Fruit fly (Drosophila melanogaster) whole organism, embryonic: ENCODE results near the gene CG31211.

Source experiments
- Aef1 ChIP-seq: fragments of 200-800 bp; sonication (Bioruptor generic); IDR thresholded peaks from 3 replicates; pipeline ENCODE4 v1.3.6; 2022; ENCODE audit warnings: missing biosample characterization, missing genetic modification characterization
- CG10366 ChIP-seq: fragments of 200-800 bp; sonication (Bioruptor generic); IDR thresholded peaks from 2 replicates; pipeline ENCODE4 v1.3.6; 2022; ENCODE audit warnings: missing biosample characterization, missing genetic modification characterization
- CG10431 ChIP-seq: fragments of 200-800 bp; sonication (Bioruptor generic); optimal IDR thresholded peaks from 3 replicates; lab custom pipeline; 2018; ENCODE audit warnings: missing biosample characterization, mild to moderate bottlenecking, missing genetic modification characterization
- CG10565 ChIP-seq: fragments of 200-800 bp; sonication (Bioruptor generic); optimal IDR thresholded peaks from 3 replicates; lab custom pipeline; 2016; ENCODE audit warnings: missing biosample characterization, mild to moderate bottlenecking, missing genetic modification characterization
- CG11247 ChIP-seq: fragments of 200-800 bp; sonication (Bioruptor generic); IDR thresholded peaks from 2 replicates; pipeline ENCODE4 v1.3.6; 2022; ENCODE audit warnings: missing biosample characterization, missing genetic modification characterization
- CG12219 ChIP-seq: fragments of 200-800 bp; sonication (Bioruptor generic); optimal IDR thresholded peaks from 3 replicates; lab custom pipeline; 2018; ENCODE audit warnings: missing biosample characterization, mild to moderate bottlenecking, missing genetic modification characterization
- CG13775 ChIP-seq: fragments of 200-800 bp; sonication (Bioruptor generic); optimal IDR thresholded peaks from 3 replicates; lab custom pipeline; 2017; ENCODE audit warnings: missing biosample characterization, mild to moderate bottlenecking, missing genetic modification characterization
- CG14710 ChIP-seq: fragments of 200-800 bp; sonication (Bioruptor generic); optimal IDR thresholded peaks from 3 replicates; lab custom pipeline; 2019; ENCODE audit warnings: missing biosample characterization, mild to moderate bottlenecking, missing genetic modification characterization, moderate library complexity
- CG1603 ChIP-seq: fragments of 200-800 bp; sonication (Bioruptor generic); optimal IDR thresholded peaks from 2 replicates; lab custom pipeline; 2019; ENCODE audit warnings: missing biosample characterization, mild to moderate bottlenecking, missing genetic modification characterization, moderate library complexity
- CG18262 ChIP-seq: fragments of 200-800 bp; optimal IDR thresholded peaks from 3 replicates; lab custom pipeline; 2019; ENCODE audit warnings: missing biosample characterization, mild to moderate bottlenecking, missing genetic modification characterization, moderate library complexity
- CG18764 ChIP-seq: fragments of 200-800 bp; sonication (Bioruptor generic); optimal IDR thresholded peaks from 3 replicates; lab custom pipeline; 2016; ENCODE audit warnings: missing biosample characterization, missing genetic modification characterization
- CG2120 ChIP-seq: fragments of 200-800 bp; sonication (Bioruptor generic); optimal IDR thresholded peaks from 3 replicates; lab custom pipeline; 2016; ENCODE audit warnings: missing biosample characterization, missing genetic modification characterization
- CG33213 ChIP-seq: fragments of 200-800 bp; sonication (Bioruptor generic); optimal IDR thresholded peaks from 3 replicates; lab custom pipeline; 2016; ENCODE audit warnings: missing biosample characterization, missing genetic modification characterization
- CG34422 ChIP-seq: fragments of 200-800 bp; sonication (Bioruptor generic); IDR thresholded peaks from 3 replicates; pipeline ENCODE4 v1.3.6; 2022; ENCODE audit warnings: missing biosample characterization, missing genetic modification characterization
- CG42726 ChIP-seq: fragments of 200-800 bp; sonication (Bioruptor generic); IDR thresholded peaks from 2 replicates; pipeline ENCODE4 v1.3.6; 2022; ENCODE audit warnings: missing biosample characterization, missing genetic modification characterization; ENCODE audit not compliant: partially characterized antibody
- CG4707 ChIP-seq: fragments of 200-800 bp; sonication (Bioruptor generic); optimal IDR thresholded peaks from 2 replicates; lab custom pipeline; 2018; ENCODE audit warnings: missing biosample characterization, mild to moderate bottlenecking, missing genetic modification characterization, moderate library complexity
- CG4820 ChIP-seq: fragments of 200-800 bp; sonication (Bioruptor generic); optimal IDR thresholded peaks from 3 replicates; lab custom pipeline; 2016; ENCODE audit warnings: missing biosample characterization, missing genetic modification characterization
- CG9437 ChIP-seq: fragments of 200-800 bp; sonication (Bioruptor generic); optimal IDR thresholded peaks from 2 replicates; lab custom pipeline; 2018; ENCODE audit warnings: missing biosample characterization, mild to moderate bottlenecking, missing genetic modification characterization
- Dek ChIP-seq: fragments of 200-800 bp; sonication (Bioruptor generic); optimal IDR thresholded peaks from 3 replicates; lab custom pipeline; 2019; ENCODE audit warnings: missing biosample characterization, mild to moderate bottlenecking, missing genetic modification characterization, moderate library complexity
- Dfd ChIP-seq, 2 experiments: fragments of >200 bp; optimal IDR thresholded peaks; 2 replicates each; lab custom pipeline; 2017; ENCODE audit warnings: missing biosample characterization in 2 of 2, missing genetic modification characterization in 2 of 2
- Dll ChIP-seq: fragments of 200-800 bp; sonication (Bioruptor generic); IDR thresholded peaks from 4 replicates; pipeline ENCODE4 v1.3.6; 2022; ENCODE audit warnings: missing biosample characterization, missing genetic modification characterization; ENCODE audit not compliant: partially characterized antibody
- Doc2 ChIP-seq: fragments of 200-800 bp; sonication (Bioruptor generic); IDR thresholded peaks from 2 replicates; pipeline ENCODE4 v1.3.6; 2022; ENCODE audit warnings: missing biosample characterization, missing genetic modification characterization
- Dp ChIP-seq: fragments of 200-800 bp; sonication (Bioruptor generic); optimal IDR thresholded peaks from 2 replicates; lab custom pipeline; 2018; ENCODE audit warnings: missing biosample characterization, mild to moderate bottlenecking, missing genetic modification characterization, moderate library complexity
- Hand ChIP-seq: fragments of 200-800 bp; sonication (Bioruptor generic); optimal IDR thresholded peaks from 2 replicates; lab custom pipeline; 2017; ENCODE audit warnings: mild to moderate bottlenecking, missing biosample characterization, missing genetic modification reagents, missing genetic modification characterization
- Hr78 ChIP-seq, 2 experiments: fragments of 200-800 bp in 1 of 2; fragments of >200 bp in 1 of 2; sonication (Bioruptor generic) in 1 of 2; optimal IDR thresholded peaks; 2 replicates each; lab custom pipeline; 2017 to 2019; ENCODE audit warnings: missing biosample characterization in 2 of 2, missing genetic modification characterization in 2 of 2, mild to moderate bottlenecking in 1 of 2, moderate library complexity in 1 of 2
- Jarid2 ChIP-seq: fragments of 200-800 bp; sonication (Bioruptor generic); optimal IDR thresholded peaks from 3 replicates; lab custom pipeline; 2017; ENCODE audit warnings: mild to moderate bottlenecking, missing biosample characterization, missing genetic modification reagents, missing genetic modification characterization
- Mrtf ChIP-seq: fragments of 200-800 bp; sonication (Bioruptor generic); IDR thresholded peaks from 3 replicates; pipeline ENCODE4 v1.3.6; 2022; ENCODE audit warnings: missing biosample characterization, missing genetic modification characterization
- NK7.1 ChIP-seq: fragments of 200-800 bp; sonication (Bioruptor generic); optimal IDR thresholded peaks from 3 replicates; lab custom pipeline; 2016; ENCODE audit warnings: missing biosample characterization, missing genetic modification characterization
- Side ChIP-seq: fragments of 200-800 bp; sonication (Bioruptor generic); optimal IDR thresholded peaks from 2 replicates; lab custom pipeline; 2016; ENCODE audit warnings: missing biosample characterization, missing genetic modification characterization
- Taf1 ChIP-seq: fragments of 200-800 bp; sonication (Bioruptor generic); IDR thresholded peaks from 2 replicates; pipeline ENCODE4 v1.3.6; 2022; ENCODE audit warnings: missing biosample characterization, missing genetic modification characterization
- chinmo ChIP-seq: fragments of 200-800 bp; sonication (Bioruptor generic); IDR thresholded peaks from 4 replicates; pipeline ENCODE4 v1.3.6; 2022; ENCODE audit warnings: missing biosample characterization, missing genetic modification characterization; ENCODE audit not compliant: partially characterized antibody
- dmrt11E ChIP-seq: fragments of 200-800 bp; sonication (Bioruptor generic); optimal IDR thresholded peaks from 3 replicates; lab custom pipeline; 2018; ENCODE audit warnings: missing biosample characterization, mild to moderate bottlenecking, missing genetic modification characterization, moderate library complexity
- fd102C ChIP-seq: fragments of 200-800 bp; sonication (Bioruptor generic); optimal IDR thresholded peaks from 2 replicates; lab custom pipeline; 2018; ENCODE audit warnings: missing biosample characterization, mild to moderate bottlenecking, missing genetic modification characterization, moderate library complexity
- ftz-f1 ChIP-seq: fragments of 200-800 bp; sonication (Bioruptor generic); optimal IDR thresholded peaks from 2 replicates; lab custom pipeline; 2016; ENCODE audit warnings: missing biosample characterization, missing genetic modification characterization
- gfzf ChIP-seq: fragments of 200-800 bp; sonication (Bioruptor generic); optimal IDR thresholded peaks from 2 replicates; lab custom pipeline; 2016; ENCODE audit warnings: missing biosample characterization, mild to moderate bottlenecking, missing genetic modification characterization, moderate library complexity
- kah ChIP-seq: fragments of 200-800 bp; sonication (Bioruptor generic); optimal IDR thresholded peaks from 2 replicates; lab custom pipeline; 2018; ENCODE audit warnings: missing biosample characterization, mild to moderate bottlenecking, missing genetic modification characterization
- lmd ChIP-seq: fragments of 200-800 bp; sonication (Bioruptor generic); IDR thresholded peaks from 2 replicates; pipeline ENCODE4 v1.3.6; 2022; ENCODE audit warnings: missing biosample characterization, missing genetic modification characterization
- nerfin-2 ChIP-seq: fragments of 200-800 bp; sonication (Bioruptor generic); IDR thresholded peaks from 2 replicates; pipeline ENCODE4 v1.3.6; 2022; ENCODE audit warnings: missing biosample characterization, missing genetic modification characterization; ENCODE audit not compliant: partially characterized antibody
- onecut ChIP-seq: fragments of 200-800 bp; sonication (Bioruptor generic); IDR thresholded peaks from 2 replicates; pipeline ENCODE4 v1.3.6; 2022; ENCODE audit warnings: missing biosample characterization, missing genetic modification characterization
- otp ChIP-seq: fragments of 200-800 bp; sonication (Bioruptor generic); IDR thresholded peaks from 3 replicates; pipeline ENCODE4, ENCODE4 v1.3.6; 2022; ENCODE audit warnings: missing biosample characterization, missing genetic modification characterization
- pan ChIP-seq, 4 experiments: fragments of >200 bp in 3 of 4; fragments of 200-800 bp in 1 of 4; sonication (Bioruptor generic) in 1 of 4; optimal IDR thresholded peaks in 3 of 4; IDR thresholded peaks in 1 of 4; 2 replicates each; pipeline versions ENCODE4 v1.3.6 to Lab custom; 2017 to 2022; ENCODE audit warnings: missing biosample characterization in 2 of 4, missing genetic modification characterization in 2 of 4, mixed read lengths in 1 of 4
- sens ChIP-seq: fragments of 200-800 bp; sonication (Bioruptor generic); peaks from one replicate; lab custom pipeline; 2016; ENCODE audit warnings: missing biosample characterization, missing genetic modification characterization
- shn ChIP-seq: fragments of 200-800 bp; sonication (Bioruptor generic); optimal IDR thresholded peaks from 3 replicates; lab custom pipeline; 2016; ENCODE audit warnings: missing biosample characterization, missing genetic modification characterization
- stwl ChIP-seq: fragments of 200-800 bp; sonication (Bioruptor generic); optimal IDR thresholded peaks from 3 replicates; lab custom pipeline; 2018; ENCODE audit warnings: missing biosample characterization, mild to moderate bottlenecking, missing genetic modification characterization, moderate library complexity
- sug ChIP-seq: fragments of 200-800 bp; optimal IDR thresholded peaks from 2 replicates; lab custom pipeline; 2019; ENCODE audit warnings: missing biosample characterization, mild to moderate bottlenecking, missing genetic modification characterization, moderate library complexity
- tin ChIP-seq: fragments of 200-800 bp; sonication (Bioruptor generic); optimal IDR thresholded peaks from 3 replicates; lab custom pipeline; 2016; ENCODE audit warnings: missing biosample characterization, missing genetic modification characterization
- unpg ChIP-seq: fragments of 200-800 bp; sonication (Bioruptor generic); optimal IDR thresholded peaks from 3 replicates; lab custom pipeline; 2018; ENCODE audit warnings: missing biosample characterization, mild to moderate bottlenecking, missing genetic modification characterization, moderate library complexity
- wek ChIP-seq: fragments of 200-800 bp; sonication (Bioruptor generic); optimal IDR thresholded peaks from 3 replicates; lab custom pipeline; 2018; ENCODE audit warnings: missing biosample characterization, mild to moderate bottlenecking, missing genetic modification characterization, moderate library complexity

Gene CG31211

DNA sequence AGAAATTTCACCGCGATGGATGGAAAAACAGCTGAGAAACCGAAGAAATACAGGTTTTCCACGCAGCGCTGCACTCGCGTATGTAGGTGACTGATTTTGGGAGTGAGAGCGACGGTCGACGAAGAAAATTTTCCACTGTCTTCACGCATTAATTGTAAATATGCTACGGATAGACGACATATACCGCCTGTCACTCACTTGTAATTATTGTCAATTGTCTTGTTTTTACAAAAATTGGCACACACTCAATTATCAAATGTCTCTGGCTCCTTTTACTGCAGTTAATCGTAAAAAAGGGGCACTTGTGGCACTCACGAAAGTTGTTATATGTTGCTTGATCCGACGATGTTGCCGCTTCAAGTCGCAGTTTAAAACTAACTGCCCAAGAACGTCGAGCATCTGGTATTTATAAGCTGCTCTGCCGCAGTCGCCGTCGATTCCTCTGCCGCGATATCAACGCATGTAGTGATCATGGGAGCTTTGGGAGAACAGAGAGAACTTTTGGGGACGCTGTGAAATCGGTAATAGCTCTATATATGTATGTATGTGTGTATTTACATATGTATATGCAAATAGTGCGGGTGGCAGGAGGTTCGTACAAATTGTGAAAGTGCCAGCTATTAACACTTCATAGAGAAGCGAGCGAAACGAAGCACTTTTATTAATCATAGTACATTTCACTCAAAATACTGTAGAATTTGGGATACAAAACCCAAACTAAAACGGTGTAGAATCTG is 43.6 kb downstream of the CG31211 start, which contains the start of gene mfas (continued):
- TF ChIP-seq pan (optimal IDR thresholded peaks at IDR 0.05; lab: Kevin White, UChicago) (no peak), pan (GFP tag; optimal IDR thresholded peaks at IDR 0.05 in 1 of 2, IDR thresholded peaks at IDR 0.05 in 1 of 2) (no peak), NK7.1 (GFP tag; lab: Kevin White, UChicago) (no peak), otp (GFP tag; lab: Robert Waterston, UW) (0 out of 3 replicates have a peak, but pooled peaks have one; percentile 27), Dll (GFP tag; lab: Robert Waterston, UW) (0 out of 4 replicates have a peak, but pooled peaks have one; percentile 10), fd102C (no peak), tin (GFP tag; lab: Kevin White, UChicago) (no peak), CG18764 (GFP tag; lab: Kevin White, UChicago) (no peak), CG12219 (peak; percentile 7), onecut (peak; percentile 19; the same call in 1 of the 2 replicates), CG18262 (tag; lab: Kevin White, UChicago) (peak; percentile 2), Dp (no peak), Aef1 (GFP tag; lab: Robert Waterston, UW) (no peak), CG11247 (no peak), Dfd (GFP tag; optimal IDR thresholded peaks at IDR 0.05; lab: Kevin White, UChicago) (no peak), wek (GFP tag; lab: Kevin White, UChicago) (peak; percentile 71), lmd (GFP tag; lab: Robert Waterston, UW) (no peak), Side (GFP tag; lab: Kevin White, UChicago) (peak; percentile 19), CG1603 (peak; percentile 35), CG10366 (GFP tag; lab: Robert Waterston, UW) (no peak), unpg (GFP tag; lab: Kevin White, UChicago) (peak; percentile 25), Dek (no peak), CG4820 (GFP tag; lab: Kevin White, UChicago) (no peak), Hand (GFP tag; lab: Kevin White, UChicago) (no peak), dmrt11E (tag; lab: Kevin White, UChicago) (no peak), CG9437 (GFP tag; lab: Kevin White, UChicago) (peak; percentile 1), CG4707 (GFP tag; lab: Kevin White, UChicago) (peak; percentile 6), CG14710 (tag; lab: Kevin White, UChicago) (no peak), CG42726 (no peak), Doc2 (no peak), Taf1 (GFP tag; lab: Robert Waterston, UW) (no peak), CG33213 (no peak), CG2120 (GFP tag; lab: Kevin White, UChicago) (no peak), Jarid2 (peak; percentile 86), Hr78 (GFP tag; optimal IDR thresholded peaks at IDR 0.05; lab: Kevin White, UChicago) (no peak), ftz-f1 (GFP tag; lab: Kevin White, UChicago) (no peak), stwl (tag; lab: Kevin White, UChicago) (no peak), CG10431 (GFP tag; lab: Kevin White, UChicago) (peak; percentile 20), Mrtf (no peak), gfzf (GFP tag; lab: Kevin White, UChicago) (no peak), kah (GFP tag; lab: Kevin White, UChicago) (no peak), CG34422 (GFP tag; lab: Robert Waterston, UW) (no peak; the same call in 2 of the 3 replicates), shn (no peak), nerfin-2 (GFP tag; lab: Robert Waterston, UW) (no peak), CG10565 (no peak), sug (tag; lab: Kevin White, UChicago) (no peak), CG13775 (GFP tag; lab: Kevin White, UChicago) (no peak), sens (peak; percentile 66), chinmo (peak; percentile 81; the same call in 2 of the 4 replicates)
